Fruit fly (Drosophila melanogaster) S2 (cell line): ENCODE data around the gene CG14332.
"Not testable (repeated sequence)": the region's sequence is repeated elsewhere in the genome, so short reads cannot be mapped to it uniquely, and the experiment has no call there.

ENCODE experiments used
- CG8478 ChIP-seq: fragments of >200 bp; optimal IDR thresholded peaks from 2 replicates; lab custom pipeline; 2018
- CTCF ChIP-seq, 2 experiments: fragments of >200 bp; optimal IDR thresholded peaks; 2 replicates each; lab custom pipeline; 2018

Gene CG14332

dm6 chr3R:17422102-17422501, at the start of gene CG14332:
TSS of gene CG14332 (minus strand) at chr3R:17422202.
- no peak for TF ChIP-seq CG8478 (lab: Kevin White, UChicago)
- TF ChIP-seq CTCF (optimal IDR thresholded peaks at IDR 0.05; lab: Kevin White, UChicago) = no peak

dm6 chr3R:17471007-17471406, 49.0 kb upstream of the CG14332 start:
- TF ChIP-seq CG8478 (lab: Kevin White, UChicago) (no peak), CTCF (optimal IDR thresholded peaks at IDR 0.05; lab: Kevin White, UChicago) (no peak)

- TF ChIP-seq CG8478 (lab: Kevin White, UChicago); CTCF (optimal IDR thresholded peaks at IDR 0.05; lab: Kevin White, UChicago): not testable (repeated sequence)
Observed at dm6 chr3R:17456676-17457075, 34.7 kb upstream of the CG14332 start, which contains the start of gene CG14330. TSS of gene CG14330 (minus strand) at chr3R:17456776.

dm6 chr3R:17449402-17449801, 27.4 kb upstream of the CG14332 start:
- TF ChIP-seq CG8478 (lab: Kevin White, UChicago) = no peak
- peak; percentile 84 to 91 for TF ChIP-seq CTCF (optimal IDR thresholded peaks at IDR 0.05; lab: Kevin White, UChicago)

DNA sequence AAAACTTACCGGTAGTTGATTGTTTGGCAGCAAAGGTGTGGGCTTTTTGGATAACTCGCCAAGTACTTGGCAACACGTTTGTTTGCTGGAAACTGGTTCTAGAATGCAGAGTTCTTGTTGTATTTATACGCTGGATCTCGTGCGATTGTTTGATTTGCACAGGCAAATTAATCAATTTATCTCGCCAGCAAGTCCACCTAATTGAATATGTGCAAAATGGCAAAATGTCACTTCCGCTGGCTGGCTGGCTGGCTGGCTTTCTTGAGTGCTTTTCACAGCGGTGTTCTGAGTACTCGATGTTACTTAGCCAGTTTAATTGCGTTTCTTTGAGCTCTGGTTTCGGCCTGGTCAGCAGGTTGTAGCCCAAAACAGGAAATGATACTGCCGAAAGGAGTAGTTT, 26.8 kb upstream of the CG14332 start, which contains the start of gene Eh:
TSS of gene Eh (minus strand) at position 101 of the 400 bp plus-strand sequence.
- TF ChIP-seq CTCF (optimal IDR thresholded peaks at IDR 0.05; lab: Kevin White, UChicago) (no peak), CG8478 (lab: Kevin White, UChicago) (no peak)

- no peak for TF ChIP-seq CTCF (optimal IDR thresholded peaks at IDR 0.05; lab: Kevin White, UChicago)
Observed at dm6 chr3R:17447615-17448014, 25.6 kb upstream of the CG14332 start.

dm6 chr3R:17440628-17441027, 18.6 kb upstream of the CG14332 start, which contains the start of gene CG14331:
TSS of gene CG14331 (minus strand) at chr3R:17440728.
- TF ChIP-seq CG8478 (lab: Kevin White, UChicago) (no peak), CTCF (optimal IDR thresholded peaks at IDR 0.05; lab: Kevin White, UChicago) (no peak)

- TF ChIP-seq CTCF (optimal IDR thresholded peaks at IDR 0.05; lab: Kevin White, UChicago) (no peak), CG8478 (lab: Kevin White, UChicago) (no peak)
Observed at dm6 chr3R:17434330-17434729, 12.3 kb upstream of the CG14332 start, which contains the start of gene CG44090. TSS of gene CG44090 (minus strand) at chr3R:17434430.

DNA sequence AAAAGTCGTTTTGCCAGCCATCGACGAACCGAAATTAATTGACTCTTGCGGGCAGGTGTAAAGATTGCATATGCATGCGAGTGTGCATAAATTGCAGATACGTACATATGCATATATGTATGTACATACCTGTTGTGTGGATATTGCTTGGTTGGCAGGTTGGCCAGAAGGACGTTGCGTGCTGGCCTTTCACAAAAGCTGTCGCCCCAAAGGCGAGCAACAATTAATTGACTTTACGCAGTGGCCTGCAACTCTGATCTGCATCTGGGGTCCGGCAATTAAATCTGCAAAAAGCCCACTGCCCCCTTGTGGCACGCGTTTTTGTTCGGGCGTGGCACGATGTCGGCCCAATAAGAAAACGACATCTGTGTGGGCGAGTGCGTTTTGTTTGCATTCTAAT, 11.1 kb upstream of the CG14332 start:
- no peak for TF ChIP-seq CG8478 (lab: Kevin White, UChicago)
- TF ChIP-seq CTCF (optimal IDR thresholded peaks at IDR 0.05; lab: Kevin White, UChicago) = no peak

DNA sequence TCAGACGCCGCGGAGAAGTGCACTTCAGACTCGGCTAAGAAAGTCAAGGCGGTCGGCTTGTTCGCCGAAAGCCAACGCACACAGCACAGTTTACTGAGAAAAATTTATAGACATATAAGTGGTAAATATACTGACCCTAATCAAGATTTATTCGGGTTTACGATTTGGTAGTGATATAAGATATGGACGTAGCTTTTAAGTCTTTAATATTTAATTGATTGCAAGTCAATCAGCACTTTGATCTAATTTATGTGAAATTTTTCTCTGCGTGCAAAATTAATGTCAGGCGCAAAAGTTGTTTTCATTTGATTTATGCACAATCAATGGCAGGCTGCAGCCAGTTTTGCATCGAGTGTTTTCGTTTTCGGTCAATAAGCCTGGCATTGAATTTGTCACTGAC, 8.5 kb upstream of the CG14332 start:
- TF ChIP-seq CTCF (optimal IDR thresholded peaks at IDR 0.05; lab: Kevin White, UChicago) (no peak), CG8478 (lab: Kevin White, UChicago) (no peak)

DNA sequence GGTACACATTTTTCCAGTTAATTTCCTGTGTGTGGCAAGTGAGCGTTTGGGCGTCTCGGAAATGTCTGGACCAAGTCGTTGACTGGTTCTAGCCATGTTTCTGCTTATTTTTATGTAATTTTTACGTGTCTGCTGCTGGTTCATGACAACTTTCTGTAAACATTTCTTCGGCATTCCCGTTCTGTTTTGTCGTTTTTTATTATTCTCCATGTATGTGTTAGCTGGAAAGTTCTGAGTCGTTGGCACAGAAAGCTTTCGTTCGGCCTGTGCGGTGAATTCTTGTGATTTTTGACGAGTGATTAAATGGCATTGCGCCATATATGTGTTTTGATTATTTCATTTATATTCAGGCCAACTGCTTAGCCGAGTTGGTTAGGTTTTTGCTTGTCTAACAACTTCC, 4.3 kb upstream of the CG14332 start:
- TF ChIP-seq CTCF (optimal IDR thresholded peaks at IDR 0.05; lab: Kevin White, UChicago) = no peak
- TF ChIP-seq CG8478 (lab: Kevin White, UChicago) = no peak

- TF ChIP-seq CG8478 (lab: Kevin White, UChicago) (no peak), CTCF (optimal IDR thresholded peaks at IDR 0.05; lab: Kevin White, UChicago) (no peak)
Observed at dm6 chr3R:17425417-17425915, 3.5 kb upstream of the CG14332 start, which contains the start of gene cysu. TSS of gene cysu (plus strand) at chr3R:17425768.

DNA sequence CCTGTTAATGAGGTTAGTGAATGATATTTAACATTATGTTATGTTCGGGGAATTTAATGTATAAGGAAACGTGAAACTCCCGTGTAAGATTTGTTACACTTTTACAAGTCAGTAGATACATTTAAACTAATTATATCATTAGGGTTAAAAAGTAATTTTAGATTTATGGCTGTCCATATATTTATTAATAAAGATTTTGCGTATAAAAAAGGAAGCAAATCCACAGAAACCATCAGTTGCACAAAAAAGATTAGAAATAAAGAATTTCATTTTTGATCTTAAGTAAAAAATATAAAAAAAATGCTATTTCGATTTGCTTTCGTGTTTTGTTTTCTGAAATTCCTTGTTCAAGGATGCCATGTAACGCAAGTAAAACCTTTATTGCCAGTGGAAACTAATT, 1.7 kb downstream of the CG14332 start, which contains the start of gene CG42835:
TSS of gene CG42835 (plus strand) at position 301 of the 400 bp plus-strand sequence.
- TF ChIP-seq CTCF (optimal IDR thresholded peaks at IDR 0.05; lab: Kevin White, UChicago) = no peak
- TF ChIP-seq CG8478 (lab: Kevin White, UChicago) = no peak

DNA sequence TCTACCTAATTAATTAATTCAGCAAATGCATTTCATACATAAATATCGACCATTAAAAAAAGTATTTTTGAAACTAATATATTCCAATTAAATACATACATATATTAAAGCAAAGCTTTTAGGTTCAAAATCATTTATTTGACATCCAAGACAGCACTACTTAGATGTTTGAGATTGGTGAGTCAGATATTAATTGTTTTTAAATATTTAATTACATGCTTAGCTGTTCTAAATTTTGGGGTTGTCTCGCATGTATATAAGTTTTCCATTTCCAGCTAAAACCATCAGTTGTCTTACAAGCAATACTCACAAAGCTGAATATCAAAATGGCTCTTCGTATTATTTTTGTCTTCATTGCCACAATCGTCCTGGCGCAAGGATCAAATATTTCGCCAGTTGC, 3.5 kb downstream of the CG14332 start, which contains the start of gene CG42834:
TSS of gene CG42834 (plus strand) at position 301 of the 400 bp plus-strand sequence.
- TF ChIP-seq CG8478 (lab: Kevin White, UChicago) (no peak), CTCF (optimal IDR thresholded peaks at IDR 0.05; lab: Kevin White, UChicago) (no peak)

DNA sequence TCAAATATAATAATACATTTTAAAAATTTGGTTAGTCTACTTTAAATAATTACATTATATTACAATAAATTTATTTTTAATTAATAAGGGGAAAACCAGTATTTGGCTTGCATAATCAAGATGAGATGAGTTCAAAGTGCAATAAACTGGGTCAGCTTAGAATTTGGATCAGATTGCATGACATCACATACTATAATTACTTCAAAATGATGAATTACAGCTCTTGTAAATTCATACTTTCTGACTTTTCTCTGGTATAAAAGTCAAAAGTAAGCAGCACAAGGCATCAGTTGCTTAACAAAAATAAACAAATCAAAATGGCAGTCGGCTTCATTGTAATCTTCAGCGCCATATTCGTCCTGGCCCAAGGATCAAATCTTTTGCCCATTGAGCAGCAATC, 4.8 kb downstream of the CG14332 start, which contains the start of gene CG33333:
TSS of gene CG33333 (plus strand) at position 301 of the 400 bp plus-strand sequence.
- TF ChIP-seq CG8478 (lab: Kevin White, UChicago) = no peak
- no peak for TF ChIP-seq CTCF (optimal IDR thresholded peaks at IDR 0.05; lab: Kevin White, UChicago)

- TF ChIP-seq CG8478 (lab: Kevin White, UChicago) (no peak), CTCF (optimal IDR thresholded peaks at IDR 0.05; lab: Kevin White, UChicago) (no peak)
Observed at dm6 chr3R:17415439-17415838, 6.6 kb downstream of the CG14332 start, which contains the start of gene CG5866. TSS of gene CG5866 (plus strand) at chr3R:17415739.
